Fruit fly (Drosophila melanogaster) whole organism, wandering third instar larva: Measurements from ENCODE around the gene CG12105.

ENCODE experiments used
- CrebA ChIP-seq: fragments of 200-800 bp; sonication (Bioruptor generic); optimal IDR thresholded peaks from 2 replicates; lab custom pipeline; 2016; ENCODE audit warnings: missing biosample characterization, mild to moderate bottlenecking, missing genetic modification characterization, borderline replicate concordance
- Rel ChIP-seq, 2 experiments: fragments of 200-800 bp; sonication (Bioruptor generic) in 1 of 2; optimal IDR thresholded peaks; 2 replicates in 1 of 2; 3 replicates in 1 of 2; lab custom pipeline; 2016 to 2019; ENCODE audit warnings: mild to moderate bottlenecking in 2 of 2, missing biosample characterization in 2 of 2, missing genetic modification characterization in 2 of 2, moderate library complexity in 1 of 2
- br ChIP-seq: fragments of 200-800 bp; sonication (Bioruptor generic); optimal IDR thresholded peaks from 2 replicates; lab custom pipeline; 2016; ENCODE audit warnings: missing biosample characterization, missing genetic modification characterization
- ey ChIP-seq: fragments of 200-800 bp; sonication (Bioruptor generic); optimal IDR thresholded peaks from 2 replicates; lab custom pipeline; 2016; ENCODE audit warnings: missing biosample characterization, missing genetic modification characterization
- fru ChIP-seq: fragments of 200-800 bp; sonication (Bioruptor generic); optimal IDR thresholded peaks from 3 replicates; lab custom pipeline; 2016; ENCODE audit warnings: missing biosample characterization, mild to moderate bottlenecking, missing genetic modification characterization
- h ChIP-seq: fragments of 200-800 bp; sonication (Bioruptor generic); optimal IDR thresholded peaks from 3 replicates; lab custom pipeline; 2016; ENCODE audit warnings: missing biosample characterization, mild to moderate bottlenecking, missing genetic modification characterization
- jim ChIP-seq: fragments of 175-275, 200-325 bp; sonication (Bioruptor generic); optimal IDR thresholded peaks from 2 replicates; lab custom pipeline; 2016; ENCODE audit warnings: missing biosample characterization, mild to moderate bottlenecking, missing genetic modification characterization
- psq ChIP-seq: fragments of 200-800 bp; sonication (Bioruptor generic); optimal IDR thresholded peaks from 3 replicates; lab custom pipeline; 2017; ENCODE audit warnings: missing biosample characterization, mild to moderate bottlenecking, missing genetic modification characterization, moderate library complexity
- usp ChIP-seq: fragments of >200 bp; optimal IDR thresholded peaks from 2 replicates; lab custom pipeline; 2017; ENCODE audit warnings: missing biosample characterization, missing genetic modification characterization

DNA sequence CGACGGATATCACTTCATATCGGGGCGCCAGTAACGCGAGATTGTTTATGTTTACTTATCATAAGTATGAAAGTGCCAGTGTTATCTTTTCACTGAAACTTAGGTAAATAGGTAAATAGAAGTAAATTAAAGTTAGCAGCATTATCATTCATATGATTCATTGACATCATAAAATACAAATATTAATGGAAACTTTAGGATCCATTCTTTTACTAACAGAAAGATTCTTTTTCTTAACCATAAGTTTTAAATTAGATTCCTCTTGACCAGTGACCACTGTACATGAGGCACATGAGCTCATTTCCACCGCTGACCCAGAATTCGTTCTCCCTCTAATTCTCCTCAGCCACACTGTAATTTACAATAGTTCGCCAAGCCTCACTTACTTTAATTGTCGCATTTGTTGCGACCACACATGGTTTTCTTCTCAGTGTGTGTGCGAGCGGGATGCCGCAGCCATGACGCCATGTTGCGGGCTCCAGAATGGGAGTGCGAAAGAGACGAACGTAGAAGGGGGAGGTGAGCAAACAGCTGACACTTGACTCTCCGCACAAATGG lies 37.1 kb downstream of the CG12105 start:
- no peak for TF ChIP-seq psq
- TF ChIP-seq usp, result no peak
- TF ChIP-seq jim, result no peak
- TF ChIP-seq CrebA, result no peak
- TF ChIP-seq Rel (GFP tag; optimal IDR thresholded peaks at IDR 0.05; lab: Kevin White, UChicago), result no peak
- no peak for TF ChIP-seq Rel (tag; optimal IDR thresholded peaks at IDR 0.05; lab: Kevin White, UChicago)
- no peak for TF ChIP-seq br (GFP tag; lab: Kevin White, UChicago)
- no peak for TF ChIP-seq ey
- no peak for TF ChIP-seq fru (GFP tag; lab: Kevin White, UChicago)
- no peak for TF ChIP-seq h
